Fruit fly (Drosophila melanogaster): ENCODE data around the gene CG13002.

CG13002 gene

dm6 chrX:16889510-16889909, at the start of gene CG13002:
Gene CG13002 (plus strand): TSS chrX:16889810.
- no peak for TF ChIP-seq CG8478 (optimal IDR thresholded peaks at IDR 0.05)

dm6 chrX:16839905-16840304, 49.7 kb upstream of the CG13002 start:
- TF ChIP-seq pan (optimal IDR thresholded peaks at IDR 0.05) (no peak), EcR (GFP tag; optimal IDR thresholded peaks at IDR 0.05) (no peak), usp (GFP tag; optimal IDR thresholded peaks at IDR 0.05) (no peak), psq (optimal IDR thresholded peaks at IDR 0.05) (no peak)

dm6 chrX:16844295-16844694, 45.3 kb upstream of the CG13002 start, which contains the start of gene RSG7:
Gene RSG7 (minus strand): TSS chrX:16844433.
- TF ChIP-seq usp (GFP tag; optimal IDR thresholded peaks at IDR 0.05) (no peak), CG8478 (optimal IDR thresholded peaks at IDR 0.05) (no peak), psq (optimal IDR thresholded peaks at IDR 0.05) (no peak), EcR (GFP tag; optimal IDR thresholded peaks at IDR 0.05) (no peak)

dm6 chrX:16846575-16846974, 43.0 kb upstream of the CG13002 start:
- TF ChIP-seq EcR (GFP tag; optimal IDR thresholded peaks at IDR 0.05), result no peak

- TF ChIP-seq Dll (optimal IDR thresholded peaks at IDR 0.05), result no peak
- TF ChIP-seq EcR (GFP tag; optimal IDR thresholded peaks at IDR 0.05), result no peak
- no peak for TF ChIP-seq CG8478 (optimal IDR thresholded peaks at IDR 0.05)
- TF ChIP-seq usp (GFP tag; optimal IDR thresholded peaks at IDR 0.05), result no peak
- TF ChIP-seq psq (optimal IDR thresholded peaks at IDR 0.05), result no peak
- TF ChIP-seq pan (optimal IDR thresholded peaks at IDR 0.05), result no peak
These were observed 40.6 kb upstream of the CG13002 start for dm6 chrX:16848978-16849377.

dm6 chrX:16849517-16849916, 40.1 kb upstream of the CG13002 start:
- TF ChIP-seq Dll (optimal IDR thresholded peaks at IDR 0.05), result no peak
- no peak for TF ChIP-seq usp (GFP tag; optimal IDR thresholded peaks at IDR 0.05)
- TF ChIP-seq pan (optimal IDR thresholded peaks at IDR 0.05), result no peak
- TF ChIP-seq EcR (GFP tag; optimal IDR thresholded peaks at IDR 0.05), result no peak
- no peak for TF ChIP-seq CG8478 (optimal IDR thresholded peaks at IDR 0.05)
- no peak for TF ChIP-seq psq (optimal IDR thresholded peaks at IDR 0.05)

- TF ChIP-seq CG8478 (optimal IDR thresholded peaks at IDR 0.05), result no peak
- no peak for TF ChIP-seq usp (GFP tag; optimal IDR thresholded peaks at IDR 0.05)
- no peak for TF ChIP-seq EcR (GFP tag; optimal IDR thresholded peaks at IDR 0.05)
- no peak for TF ChIP-seq pan (optimal IDR thresholded peaks at IDR 0.05)
- no peak for TF ChIP-seq Dll (optimal IDR thresholded peaks at IDR 0.05)
- no peak for TF ChIP-seq psq (optimal IDR thresholded peaks at IDR 0.05)
These were observed 34.9 kb upstream of the CG13002 start for dm6 chrX:16854746-16855145.

- TF ChIP-seq psq (optimal IDR thresholded peaks at IDR 0.05) (no peak), EcR (GFP tag; optimal IDR thresholded peaks at IDR 0.05) (no peak), pan (optimal IDR thresholded peaks at IDR 0.05) (no peak), usp (GFP tag; optimal IDR thresholded peaks at IDR 0.05) (no peak), CG8478 (optimal IDR thresholded peaks at IDR 0.05) (no peak), Dll (optimal IDR thresholded peaks at IDR 0.05) (no peak)
These were observed 29.9 kb upstream of the CG13002 start for dm6 chrX:16859732-16860131.

dm6 chrX:16867622-16868021, 22.0 kb upstream of the CG13002 start:
- TF ChIP-seq pan (optimal IDR thresholded peaks at IDR 0.05) (no peak), EcR (GFP tag; optimal IDR thresholded peaks at IDR 0.05) (no peak), usp (GFP tag; optimal IDR thresholded peaks at IDR 0.05) (no peak), Dll (optimal IDR thresholded peaks at IDR 0.05) (no peak), psq (optimal IDR thresholded peaks at IDR 0.05) (no peak), CG8478 (optimal IDR thresholded peaks at IDR 0.05) (no peak)

dm6 chrX:16871808-16872207, 17.8 kb upstream of the CG13002 start:
- TF ChIP-seq EcR (GFP tag; optimal IDR thresholded peaks at IDR 0.05), result no peak
- TF ChIP-seq Dll (optimal IDR thresholded peaks at IDR 0.05), result no peak
- no peak for TF ChIP-seq pan (optimal IDR thresholded peaks at IDR 0.05)
- no peak for TF ChIP-seq psq (optimal IDR thresholded peaks at IDR 0.05)

- TF ChIP-seq Dll (optimal IDR thresholded peaks at IDR 0.05) (no peak), pan (optimal IDR thresholded peaks at IDR 0.05) (no peak), EcR (GFP tag; optimal IDR thresholded peaks at IDR 0.05) (no peak), usp (GFP tag; optimal IDR thresholded peaks at IDR 0.05) (no peak), psq (optimal IDR thresholded peaks at IDR 0.05) (no peak), CG8478 (optimal IDR thresholded peaks at IDR 0.05) (no peak)
These were observed 16.6 kb upstream of the CG13002 start for dm6 chrX:16873053-16873452.

dm6 chrX:16874671-16875070, 14.9 kb upstream of the CG13002 start:
- TF ChIP-seq Dll (optimal IDR thresholded peaks at IDR 0.05) (no peak), pan (optimal IDR thresholded peaks at IDR 0.05) (no peak), EcR (GFP tag; optimal IDR thresholded peaks at IDR 0.05) (no peak)

- TF ChIP-seq usp (GFP tag; optimal IDR thresholded peaks at IDR 0.05) (no peak), pan (optimal IDR thresholded peaks at IDR 0.05) (no peak), psq (optimal IDR thresholded peaks at IDR 0.05) (no peak), Dll (optimal IDR thresholded peaks at IDR 0.05) (no peak), CG8478 (optimal IDR thresholded peaks at IDR 0.05) (no peak), EcR (GFP tag; optimal IDR thresholded peaks at IDR 0.05) (no peak)
These were observed 13.2 kb upstream of the CG13002 start, which contains the start of gene CG13003 for dm6 chrX:16876425-16876824. Gene CG13003 (minus strand): TSS chrX:16876544.

- TF ChIP-seq Dll (optimal IDR thresholded peaks at IDR 0.05) (no peak), usp (GFP tag; optimal IDR thresholded peaks at IDR 0.05) (no peak), EcR (GFP tag; optimal IDR thresholded peaks at IDR 0.05) (no peak), psq (optimal IDR thresholded peaks at IDR 0.05) (no peak), CG8478 (optimal IDR thresholded peaks at IDR 0.05) (no peak)
These were observed 9.6 kb upstream of the CG13002 start for dm6 chrX:16880013-16880412.
